Fruit fly (Drosophila melanogaster): ENCODE data around the gene CG6125.

DNA sequence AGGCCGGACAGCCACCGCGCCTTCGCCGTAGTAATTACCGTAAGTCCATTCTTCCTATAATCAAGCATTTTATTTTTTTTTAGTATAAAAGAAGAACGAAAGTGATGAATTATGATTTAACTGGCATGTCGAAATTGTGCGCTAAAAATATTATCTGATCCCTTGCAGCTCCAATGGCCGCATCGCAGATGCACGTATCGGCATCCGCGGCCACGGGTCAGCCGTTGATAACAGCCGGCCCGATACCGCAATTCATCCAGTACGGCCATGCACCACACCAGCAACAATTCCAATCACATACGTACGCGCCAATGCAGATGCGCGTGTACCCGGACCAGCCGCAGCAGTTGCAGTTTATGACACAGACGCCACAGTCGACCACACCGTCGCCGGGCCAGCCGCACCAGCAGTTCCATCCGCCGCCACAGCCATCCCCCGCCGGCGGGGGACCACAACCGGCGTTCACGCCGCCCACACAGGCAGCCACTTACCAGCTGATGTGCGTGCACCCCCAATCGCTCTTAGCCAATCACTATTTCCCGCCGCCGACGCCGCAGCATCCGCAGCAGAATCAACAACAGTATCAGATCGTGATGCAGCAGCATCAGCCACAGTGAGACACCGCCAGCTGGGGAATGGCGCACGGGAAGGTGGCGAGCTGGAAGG is 8.2 kb upstream of the CG6125 start:
- TF ChIP-seq tj (GFP tag; optimal IDR thresholded peaks at IDR 0.05) = no peak
- TF ChIP-seq Crg-1 (GFP tag; optimal IDR thresholded peaks at IDR 0.05) = no peak
- no peak for TF ChIP-seq CG33017 (tag; optimal IDR thresholded peaks at IDR 0.05)
- no peak for TF ChIP-seq Hr96 (GFP tag; optimal IDR thresholded peaks at IDR 0.05)
- no peak for TF ChIP-seq kay (GFP tag; ENCODE audit: borderline replicate concordance)
- TF ChIP-seq CG7045 (GFP tag; optimal IDR thresholded peaks at IDR 0.05) = no peak
- no peak for TF ChIP-seq CG5204 (GFP tag; optimal IDR thresholded peaks at IDR 0.05)
- no peak for TF ChIP-seq CG12768 (GFP tag; optimal IDR thresholded peaks at IDR 0.05)
- no peak for TF ChIP-seq CG1620 (GFP tag; optimal IDR thresholded peaks at IDR 0.05)
- no peak for TF ChIP-seq CG11617 (GFP tag; optimal IDR thresholded peaks at IDR 0.05)
- no peak for TF ChIP-seq cnc (optimal IDR thresholded peaks at IDR 0.05)
- no peak for TF ChIP-seq Mnt (GFP tag; optimal IDR thresholded peaks at IDR 0.05)
- no peak for TF ChIP-seq pad (GFP tag; optimal IDR thresholded peaks at IDR 0.05)

All from whole organism, adult.